Worm (Caenorhabditis elegans) whole organism, mixed stage, embryonic: ENCODE measurements around the gene spig-7.

Experiments used
- M03D4.4 ChIP-seq: sonication (generic microtip); optimal IDR thresholded peaks from 2 replicates; lab custom pipeline; 2017; ENCODE audit warnings: mild to moderate bottlenecking, missing genetic modification characterization, missing compliant biosample characterization
- ham-2 ChIP-seq: fragments of 200-800 bp; sonication (Bioruptor generic); optimal IDR thresholded peaks from 2 replicates; lab custom pipeline; 2018; ENCODE audit warnings: mild to moderate bottlenecking, missing genetic modification characterization, missing compliant biosample characterization
- hlh-1 ChIP-seq: fragments of 150-350 bp; optimal IDR thresholded peaks from 2 replicates; lab custom pipeline; 2014; ENCODE audit warnings: missing biosample characterization, missing genetic modification reagents, missing genetic modification characterization
- mab-5 ChIP-seq: fragments of 150-350 bp; optimal IDR thresholded peaks from 2 replicates; lab custom pipeline; 2014; ENCODE audit warnings: missing biosample characterization, missing genetic modification characterization
- mep-1 ChIP-seq: fragments of 150-350 bp; optimal IDR thresholded peaks from 2 replicates; lab custom pipeline; 2017; ENCODE audit warnings: missing biosample characterization, missing genetic modification reagents, missing genetic modification characterization, inconsistent platforms
- nhr-12 ChIP-seq: fragments of 150-350 bp; optimal IDR thresholded peaks from 2 replicates; lab custom pipeline; 2014; ENCODE audit warnings: missing biosample characterization, missing genetic modification characterization
- nhr-2 ChIP-seq: fragments of 150-350 bp; optimal IDR thresholded peaks from 2 replicates; lab custom pipeline; 2014; ENCODE audit warnings: missing biosample characterization, missing genetic modification characterization
- nhr-237 ChIP-seq: fragments of 150-350 bp; optimal IDR thresholded peaks from 2 replicates; lab custom pipeline; 2014; ENCODE audit warnings: missing biosample characterization, missing genetic modification characterization
- nhr-76 ChIP-seq: sonication (generic microtip); optimal IDR thresholded peaks from 2 replicates; lab custom pipeline; 2017; ENCODE audit warnings: missing biosample characterization, missing genetic modification characterization
- pha-4 ChIP-seq: fragments of 150-350 bp; optimal IDR thresholded peaks from 2 replicates; lab custom pipeline; 2018; ENCODE audit warnings: missing biosample characterization, missing genetic modification reagents, missing genetic modification characterization
- tbx-8 ChIP-seq: fragments of 200-800 bp; sonication (Bioruptor generic); optimal IDR thresholded peaks from 2 replicates; lab custom pipeline; 2018; ENCODE audit warnings: mild to moderate bottlenecking, missing genetic modification characterization, moderate library complexity, missing compliant biosample characterization
- unc-39 ChIP-seq: fragments of 150-350 bp; optimal IDR thresholded peaks from 2 replicates; lab custom pipeline; 2014; ENCODE audit warnings: missing biosample characterization, missing genetic modification characterization

ce11 chrV:1445081-1445480, 49.5 kb upstream of the spig-7 start, which contains the start of gene cnc-5:
- TF ChIP-seq nhr-12 = no peak
- TF ChIP-seq nhr-2 (tag; lab: Kevin White, UChicago) = no peak
- no peak for TF ChIP-seq ham-2 (GFP tag; lab: Kevin White, UChicago)
- no peak for TF ChIP-seq unc-39 (tag; lab: Kevin White, UChicago)
- no peak for TF ChIP-seq nhr-76
- no peak for TF ChIP-seq nhr-237
- TF ChIP-seq mab-5 (tag; lab: Kevin White, UChicago) = no peak
- no peak for TF ChIP-seq pha-4 (tag; lab: Kevin White, UChicago)
- no peak for TF ChIP-seq hlh-1 (tag; lab: Kevin White, UChicago)
- no peak for TF ChIP-seq mep-1 (tag; lab: Kevin White, UChicago)
- TF ChIP-seq tbx-8 (GFP tag; lab: Kevin White, UChicago) = no peak
- no peak for TF ChIP-seq M03D4.4 (tag; lab: Kevin White, UChicago)
